Worm (Caenorhabditis elegans) whole organism, L2 larva: Measurements from ENCODE around the gene ZK1193.2.

Experiments used
- Y55F3AM.14 ChIP-seq: fragments of 200-800 bp; sonication (Bioruptor generic); optimal IDR thresholded peaks from 2 replicates; lab custom pipeline; 2018; ENCODE audit warnings: mild to moderate bottlenecking, missing genetic modification characterization, missing compliant biosample characterization
- blmp-1 ChIP-seq: sonication (generic microtip); optimal IDR thresholded peaks from 2 replicates; lab custom pipeline; 2017; ENCODE audit warnings: missing genetic modification characterization, mild to moderate bottlenecking, missing compliant biosample characterization, antibody characterized with exemption, moderate library complexity; ENCODE audit not compliant: insufficient read depth
- egl-27 ChIP-seq: sonication (generic microtip); optimal IDR thresholded peaks from 3 replicates; lab custom pipeline; 2017; ENCODE audit warnings: missing biosample characterization, missing genetic modification reagents, missing genetic modification characterization
- elt-3 ChIP-seq: sonication (generic microtip); optimal IDR thresholded peaks from 2 replicates; lab custom pipeline; 2017; ENCODE audit warnings: missing biosample characterization, missing genetic modification characterization
- fos-1 ChIP-seq: fragments of 150-350 bp; optimal IDR thresholded peaks from 2 replicates; lab custom pipeline; 2014; ENCODE audit warnings: missing biosample characterization, missing genetic modification characterization
- gmeb-1 ChIP-seq: fragments of 150-350 bp; optimal IDR thresholded peaks from 2 replicates; lab custom pipeline; 2014; ENCODE audit warnings: missing biosample characterization, missing genetic modification characterization
- lin-13 ChIP-seq: fragments of 150-350 bp; optimal IDR thresholded peaks from 2 replicates; lab custom pipeline; 2014; ENCODE audit warnings: missing biosample characterization, missing genetic modification reagents, missing genetic modification characterization
- nhr-12 ChIP-seq: fragments of 150-350 bp; optimal IDR thresholded peaks from 2 replicates; lab custom pipeline; 2014; ENCODE audit warnings: missing biosample characterization, missing genetic modification characterization
- nhr-237 ChIP-seq: fragments of 150-350 bp; optimal IDR thresholded peaks from 2 replicates; lab custom pipeline; 2014; ENCODE audit warnings: missing biosample characterization, missing genetic modification characterization
- nhr-25 ChIP-seq: fragments of 150-350 bp; sonication (generic microtip); optimal IDR thresholded peaks from 3 replicates; lab custom pipeline; 2014; ENCODE audit warnings: missing biosample characterization, missing genetic modification characterization
- nhr-77 ChIP-seq: fragments of 150-350 bp; optimal IDR thresholded peaks from 2 replicates; lab custom pipeline; 2014; ENCODE audit warnings: missing biosample characterization, missing genetic modification characterization
- unc-62 ChIP-seq: fragments of 150-350 bp; optimal IDR thresholded peaks from 2 replicates; lab custom pipeline; 2014; ENCODE audit warnings: missing biosample characterization, missing genetic modification reagents, missing genetic modification characterization
- ztf-11 ChIP-seq: sonication (generic microtip); optimal IDR thresholded peaks from 2 replicates; lab custom pipeline; 2017; ENCODE audit warnings: missing biosample characterization, missing genetic modification characterization

DNA sequence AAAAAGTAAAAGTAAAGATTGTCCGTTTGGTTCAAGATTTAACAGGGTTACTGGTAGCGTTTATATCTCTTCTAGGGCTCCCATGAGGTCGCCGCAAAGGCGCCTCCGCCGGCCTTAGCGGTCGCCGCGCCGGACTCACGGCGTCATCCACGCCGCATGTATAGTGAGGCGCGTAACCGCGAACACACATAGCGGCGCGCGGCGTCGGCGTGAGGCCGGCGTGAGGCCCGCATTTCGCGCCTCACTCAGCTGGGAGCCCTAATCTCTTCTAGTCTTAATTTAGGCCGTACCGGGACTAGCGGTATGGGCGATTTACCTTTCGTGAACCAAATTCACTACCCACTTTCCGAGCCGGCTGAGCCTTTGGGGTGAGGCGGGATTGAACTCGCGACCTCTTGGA, 36.2 kb upstream of the ZK1193.2 start:
- TF ChIP-seq nhr-12, result no peak
- no peak for TF ChIP-seq nhr-237 (tag; lab: Kevin White, UChicago)
- TF ChIP-seq egl-27 (tag; lab: Kevin White, UChicago), result no peak
- no peak for TF ChIP-seq fos-1
- TF ChIP-seq lin-13 (GFP tag; lab: Kevin White, UChicago), result no peak
- no peak for TF ChIP-seq blmp-1 (tag; lab: Kevin White, UChicago)
- TF ChIP-seq gmeb-1 (tag; lab: Kevin White, UChicago), result no peak
- no peak for TF ChIP-seq unc-62 (GFP tag; lab: Kevin White, UChicago)
- no peak for TF ChIP-seq elt-3 (tag; lab: Kevin White, UChicago)
- TF ChIP-seq nhr-77 (tag; lab: Kevin White, UChicago), result no peak
- no peak for TF ChIP-seq ztf-11 (tag; lab: Kevin White, UChicago)
- no peak for TF ChIP-seq nhr-25 (tag; lab: Kevin White, UChicago)
- TF ChIP-seq Y55F3AM.14, result no peak
